Worm (Caenorhabditis elegans): ENCODE data around the gene Y54G2A.16.

DNA sequence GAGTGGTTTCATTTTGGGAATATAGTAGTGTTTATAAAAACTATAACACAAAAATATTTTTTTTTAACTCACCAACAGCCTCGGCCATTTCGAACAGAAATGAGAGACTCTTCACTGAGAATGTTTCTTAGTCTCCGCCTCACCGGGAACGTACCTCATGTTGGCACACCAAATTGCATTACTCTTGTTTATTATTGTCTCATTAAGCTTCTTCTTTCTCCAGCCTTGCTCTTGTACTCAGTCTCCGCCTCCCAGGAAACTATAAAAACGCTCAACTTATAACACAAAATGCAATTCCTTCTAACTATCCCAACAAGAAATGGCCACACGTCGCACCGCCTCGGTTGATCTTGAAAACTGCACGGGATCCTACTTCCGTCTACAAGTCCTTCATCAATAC is 32.1 kb downstream of the Y54G2A.16 start, which contains the start of the genes Y54G2A.48 and pudl-1:
- TF ChIP-seq ztf-11 (tag; optimal IDR thresholded peaks at IDR 0.05) (no peak), snpc-4 (tag; optimal IDR thresholded peaks at IDR 0.05) (no peak), blmp-1 (tag; optimal IDR thresholded peaks at IDR 0.05) (no peak), lin-13 (tag; optimal IDR thresholded peaks at IDR 0.05) (no peak), sptf-1 (tag; optimal IDR thresholded peaks at IDR 0.05) (no peak), nhr-76 (tag; optimal IDR thresholded peaks at IDR 0.05) (no peak), ces-1 (GFP tag; optimal IDR thresholded peaks at IDR 0.05) (no peak), bed-3 (GFP tag; optimal IDR thresholded peaks at IDR 0.05) (no peak)

Data from whole organism, mixed stage, embryonic.